Worm (Caenorhabditis elegans) whole organism, early embryonic: Measurements from ENCODE around the gene R05A10.8.

Source experiments
- B0310.2 ChIP-seq: sonication (generic microtip); optimal IDR thresholded peaks from 2 replicates; lab custom pipeline; 2016; ENCODE audit warnings: mild to moderate bottlenecking, missing genetic modification characterization, missing compliant biosample characterization
- F13C5.2 ChIP-seq: sonication (generic microtip); optimal IDR thresholded peaks from 2 replicates; lab custom pipeline; 2017; ENCODE audit warnings: mild to moderate bottlenecking, missing genetic modification characterization, inconsistent platforms, missing compliant biosample characterization
- aly-1 ChIP-seq: sonication (generic microtip); optimal IDR thresholded peaks from 2 replicates; lab custom pipeline; 2016; ENCODE audit warnings: missing genetic modification characterization, missing compliant biosample characterization
- ama-1 ChIP-seq: fragments of 150-350 bp; optimal IDR thresholded peaks from 2 replicates; lab custom pipeline; 2014
- ceh-13 ChIP-seq: fragments of 200-800 bp; sonication (Bioruptor generic); optimal IDR thresholded peaks from 2 replicates; lab custom pipeline; 2018; ENCODE audit warnings: mild to moderate bottlenecking, missing genetic modification characterization, missing compliant biosample characterization
- ceh-36 ChIP-seq: sonication (generic microtip); optimal IDR thresholded peaks from 2 replicates; lab custom pipeline; 2016; ENCODE audit warnings: missing genetic modification characterization, inconsistent platforms, missing compliant biosample characterization
- ets-7 ChIP-seq: sonication (generic microtip); optimal IDR thresholded peaks from 2 replicates; lab custom pipeline; 2016; ENCODE audit warnings: missing genotype, missing genetic modification characterization, missing compliant biosample characterization
- flt-1 ChIP-seq: fragments of 200-800 bp; sonication (Bioruptor generic); IDR thresholded peaks from 2 replicates; pipeline ENCODE4 v1.3.6; 2022; ENCODE audit warnings: missing genetic modification characterization, missing compliant biosample characterization
- hmbx-1 ChIP-seq: sonication (generic microtip); optimal IDR thresholded peaks from 2 replicates; lab custom pipeline; 2016; ENCODE audit warnings: mild to moderate bottlenecking, missing genetic modification characterization, missing compliant biosample characterization
- hmg-4 ChIP-seq: fragments of 200-800 bp; sonication (Bioruptor generic); optimal IDR thresholded peaks from 2 replicates; lab custom pipeline; 2018; ENCODE audit warnings: mild to moderate bottlenecking, missing genetic modification characterization, missing compliant biosample characterization
- hnd-1 ChIP-seq: sonication (generic microtip); optimal IDR thresholded peaks from 2 replicates; lab custom pipeline; 2016; ENCODE audit warnings: missing genetic modification characterization, missing compliant biosample characterization
- pes-1 ChIP-seq: fragments of 200-800 bp; sonication (Bioruptor generic); IDR thresholded peaks from 2 replicates; pipeline ENCODE4 v1.3.6; 2022; ENCODE audit warnings: missing genetic modification reagents, missing genetic modification characterization, missing compliant biosample characterization
- scrt-1 ChIP-seq: fragments of 200-800 bp; sonication (Bioruptor generic); IDR thresholded peaks from 2 replicates; pipeline ENCODE4 v1.3.6; 2022; ENCODE audit warnings: missing genetic modification characterization, missing compliant biosample characterization
- sea-1 ChIP-seq: fragments of 200-800 bp; sonication (Bioruptor generic); conservative IDR thresholded peaks from 2 replicates; pipeline ENCODE4 v1.3.6; 2022; ENCODE audit warnings: missing genetic modification characterization, missing compliant biosample characterization
- tbx-11 ChIP-seq: fragments of 200-800 bp; sonication (Bioruptor generic); IDR thresholded peaks from 2 replicates; pipeline ENCODE4 v1.3.6; 2022; ENCODE audit warnings: missing genetic modification characterization, missing compliant biosample characterization
- tbx-37 ChIP-seq: fragments of 200-800 bp; sonication (Bioruptor generic); conservative IDR thresholded peaks from 2 replicates; pipeline ENCODE4 v1.3.6; 2022; ENCODE audit warnings: missing genetic modification reagents, missing genetic modification characterization, missing compliant biosample characterization
- tra-4 ChIP-seq: sonication (generic microtip); optimal IDR thresholded peaks from 2 replicates; lab custom pipeline; 2017; ENCODE audit warnings: missing genetic modification characterization, missing compliant biosample characterization

The R05A10.8 gene

ce11 chrIV:14119327-14119726 is 38.7 kb downstream of the R05A10.8 start:
- TF ChIP-seq F13C5.2 (tag; lab: Kevin White, UChicago) (no peak), flt-1 (GFP tag; lab: Robert Waterston, UW) (no peak), hnd-1 (no peak)

- TF ChIP-seq B0310.2 (tag; lab: Kevin White, UChicago) (no peak), tra-4 (no peak), ets-7 (no peak), scrt-1 (GFP tag; lab: Robert Waterston, UW) (no peak), hnd-1 (no peak), hmbx-1 (no peak), ama-1 (lab: Kevin White, UChicago) (no peak), ceh-13 (no peak), pes-1 (GFP tag; lab: Robert Waterston, UW) (no peak), F13C5.2 (tag; lab: Kevin White, UChicago) (no peak), hmg-4 (GFP tag; lab: Kevin White, UChicago) (no peak), sea-1 (no peak), tbx-37 (GFP tag; lab: Robert Waterston, UW) (no peak), ceh-36 (tag; lab: Kevin White, UChicago) (no peak), flt-1 (GFP tag; lab: Robert Waterston, UW) (no peak), tbx-11 (no peak)
Observed at ce11 chrIV:14115556-14115955, 42.4 kb downstream of the R05A10.8 start.

- TF ChIP-seq tra-4, result no peak
- no peak for TF ChIP-seq flt-1 (GFP tag; lab: Robert Waterston, UW)
- TF ChIP-seq F13C5.2 (tag; lab: Kevin White, UChicago), result no peak
- TF ChIP-seq tbx-11, result no peak
- TF ChIP-seq hmg-4 (GFP tag; lab: Kevin White, UChicago), result no peak
- TF ChIP-seq tbx-37 (GFP tag; lab: Robert Waterston, UW), result no peak
Observed at ce11 chrIV:14115045-14115444, 42.9 kb downstream of the R05A10.8 start.

ce11 chrIV:14114357-14114756 is 43.6 kb downstream of the R05A10.8 start:
- TF ChIP-seq pes-1 (GFP tag; lab: Robert Waterston, UW) (no peak), B0310.2 (tag; lab: Kevin White, UChicago) (no peak)

- TF ChIP-seq F13C5.2 (tag; lab: Kevin White, UChicago) (no peak), ets-7 (no peak), tra-4 (no peak), ceh-36 (tag; lab: Kevin White, UChicago) (no peak), hmbx-1 (no peak), tbx-11 (no peak), hnd-1 (no peak), flt-1 (GFP tag; lab: Robert Waterston, UW) (no peak), aly-1 (tag; lab: Kevin White, UChicago) (no peak), ceh-13 (no peak), pes-1 (GFP tag; lab: Robert Waterston, UW) (no peak), ama-1 (lab: Kevin White, UChicago) (no peak), hmg-4 (GFP tag; lab: Kevin White, UChicago) (no peak), sea-1 (no peak), scrt-1 (GFP tag; lab: Robert Waterston, UW) (no peak), tbx-37 (GFP tag; lab: Robert Waterston, UW) (no peak)
Observed at ce11 chrIV:14113621-14114020, 44.4 kb downstream of the R05A10.8 start.

ce11 chrIV:14107647-14108046 is 50.3 kb downstream of the R05A10.8 start:
- TF ChIP-seq tbx-11 (no peak), flt-1 (GFP tag; lab: Robert Waterston, UW) (no peak), B0310.2 (tag; lab: Kevin White, UChicago) (no peak), ceh-13 (no peak), ama-1 (lab: Kevin White, UChicago) (no peak), pes-1 (GFP tag; lab: Robert Waterston, UW) (no peak), ceh-36 (tag; lab: Kevin White, UChicago) (no peak), ets-7 (no peak), hmbx-1 (no peak), sea-1 (no peak), aly-1 (tag; lab: Kevin White, UChicago) (no peak), tbx-37 (GFP tag; lab: Robert Waterston, UW) (no peak), tra-4 (no peak), hnd-1 (no peak), hmg-4 (GFP tag; lab: Kevin White, UChicago) (no peak), scrt-1 (GFP tag; lab: Robert Waterston, UW) (no peak), F13C5.2 (tag; lab: Kevin White, UChicago) (no peak)

- TF ChIP-seq hmg-4 (GFP tag; lab: Kevin White, UChicago) (no peak), pes-1 (GFP tag; lab: Robert Waterston, UW) (no peak), sea-1 (no peak), flt-1 (GFP tag; lab: Robert Waterston, UW) (no peak), aly-1 (tag; lab: Kevin White, UChicago) (no peak), B0310.2 (tag; lab: Kevin White, UChicago) (no peak), ama-1 (lab: Kevin White, UChicago) (no peak), ets-7 (no peak), tbx-37 (GFP tag; lab: Robert Waterston, UW) (no peak), F13C5.2 (tag; lab: Kevin White, UChicago) (no peak), hnd-1 (no peak), scrt-1 (GFP tag; lab: Robert Waterston, UW) (no peak), hmbx-1 (no peak)
Observed at ce11 chrIV:14106274-14106673, 51.7 kb downstream of the R05A10.8 start, which contains the start of gene ins-34. Gene ins-34 (plus strand): TSS chrIV:14106574.
